Worm (Caenorhabditis elegans) whole organism, young adult: ENCODE data around the gene srx-39.

Source experiments
- F49E8.2 ChIP-seq: sonication (generic microtip); optimal IDR thresholded peaks from 3 replicates; lab custom pipeline; 2017; ENCODE audit warnings: missing genetic modification characterization, mild to moderate bottlenecking, missing compliant biosample characterization, antibody characterized with exemption, moderate library complexity; ENCODE audit not compliant: insufficient read depth
- Y53F4B.3 ChIP-seq: fragments of 200-800 bp; sonication (Bioruptor generic); IDR thresholded peaks from 2 replicates; pipeline ENCODE4 v1.3.6; 2022; ENCODE audit warnings: missing genetic modification reagents, missing genetic modification characterization, missing compliant biosample characterization
- ama-1 ChIP-seq, 3 experiments: fragments of 150-350 bp in 1 of 3; sonication (generic microtip) in 2 of 3; optimal IDR thresholded peaks; 2 replicates each; lab custom pipeline; 2014 to 2018; ENCODE audit warnings: missing biosample characterization in 2 of 3, missing genetic modification characterization in 2 of 3, missing genetic modification reagents in 2 of 3
- atf-7 ChIP-seq: sonication (generic microtip); optimal IDR thresholded peaks from 2 replicates; lab custom pipeline; 2017; ENCODE audit warnings: mild to moderate bottlenecking, missing genetic modification characterization, missing compliant biosample characterization
- attf-3 ChIP-seq: fragments of 200-800 bp; sonication (Bioruptor generic); conservative IDR thresholded peaks from 2 replicates; pipeline ENCODE4 v1.3.6; 2022; ENCODE audit warnings: missing genetic modification reagents, missing genetic modification characterization, missing compliant biosample characterization
- bed-2 ChIP-seq: fragments of 200-800 bp; sonication (Bioruptor generic); IDR thresholded peaks from 2 replicates; pipeline ENCODE4 v1.3.6; 2022; ENCODE audit warnings: missing genetic modification reagents, missing genetic modification characterization, missing compliant biosample characterization
- cebp-1 ChIP-seq, 2 experiments: fragments of 200-800 bp in 1 of 2; sonication (Bioruptor generic) in 1 of 2; sonication (generic microtip) in 1 of 2; IDR thresholded peaks in 1 of 2; optimal IDR thresholded peaks in 1 of 2; 2 replicates each; pipeline versions ENCODE4 v1.3.6 to Lab custom; 2017 to 2022; ENCODE audit warnings: missing compliant biosample characterization in 2 of 2, missing genetic modification characterization in 2 of 2, mild to moderate bottlenecking in 1 of 2, missing genetic modification reagents in 1 of 2, moderate library complexity in 1 of 2
- ceh-58 ChIP-seq: fragments of 200-800 bp; sonication (Bioruptor generic); IDR thresholded peaks from 2 replicates; pipeline ENCODE4 v1.3.6; 2022; ENCODE audit warnings: missing genetic modification characterization, missing compliant biosample characterization
- ceh-91 ChIP-seq: fragments of 200-800 bp; sonication (Bioruptor generic); IDR thresholded peaks from 2 replicates; pipeline ENCODE4 v1.3.6; 2022; ENCODE audit warnings: missing genetic modification reagents, missing genetic modification characterization, missing compliant biosample characterization
- dpff-1 ChIP-seq: sonication (generic microtip); optimal IDR thresholded peaks from 2 replicates; lab custom pipeline; 2017; ENCODE audit warnings: mild to moderate bottlenecking, missing genetic modification characterization, missing compliant biosample characterization
- egl-18 ChIP-seq: fragments of 200-800 bp; sonication (Bioruptor generic); IDR thresholded peaks from 2 replicates; pipeline ENCODE4 v1.3.6; 2022; ENCODE audit warnings: missing genetic modification reagents, missing genetic modification characterization, missing compliant biosample characterization
- egl-44 ChIP-seq: fragments of 200-800 bp; sonication (Bioruptor generic); IDR thresholded peaks from 2 replicates; pipeline ENCODE4 v1.3.6; 2022; ENCODE audit warnings: missing genetic modification reagents, missing genetic modification characterization, missing compliant biosample characterization
- hmg-1.2 ChIP-seq: fragments of 200-800 bp; sonication (Bioruptor generic); IDR thresholded peaks from 2 replicates; pipeline ENCODE4 v1.3.6; 2022; ENCODE audit warnings: missing genetic modification reagents, missing genetic modification characterization, missing compliant biosample characterization
- lag-1 ChIP-seq: fragments of 200-800 bp; sonication (Bioruptor generic); IDR thresholded peaks from 2 replicates; pipeline ENCODE4 v1.3.6; 2022; ENCODE audit warnings: missing genetic modification reagents, missing genetic modification characterization, missing compliant biosample characterization
- let-607 ChIP-seq, 2 experiments: fragments of 200-800 bp in 1 of 2; sonication (Bioruptor generic) in 1 of 2; sonication (generic microtip) in 1 of 2; optimal IDR thresholded peaks; 2 replicates each; lab custom pipeline; 2016 to 2018; ENCODE audit warnings: mild to moderate bottlenecking in 2 of 2, missing compliant biosample characterization in 2 of 2, missing genetic modification characterization in 2 of 2, moderate library complexity in 2 of 2, missing genotype in 1 of 2
- lin-35 ChIP-seq, 3 experiments: fragments of 150-350 bp in 2 of 3; sonication (generic microtip) in 1 of 3; optimal IDR thresholded peaks; 2 replicates each; lab custom pipeline; 2014 to 2018; ENCODE audit warnings: missing biosample characterization in 3 of 3, missing genetic modification characterization in 3 of 3, missing genetic modification reagents in 3 of 3
- lin-40 ChIP-seq: sonication (generic microtip); optimal IDR thresholded peaks from 2 replicates; lab custom pipeline; 2016; ENCODE audit warnings: missing genetic modification characterization, mild to moderate bottlenecking, missing compliant biosample characterization, missing genotype, missing genetic modification reagents
- lin-54 ChIP-seq: fragments of 200-800 bp; sonication (Bioruptor generic); optimal IDR thresholded peaks from 2 replicates; lab custom pipeline; 2018; ENCODE audit warnings: mild to moderate bottlenecking, missing genetic modification characterization, missing compliant biosample characterization
- lir-1 ChIP-seq: fragments of 200-800 bp; sonication (Bioruptor generic); conservative IDR thresholded peaks from 2 replicates; pipeline ENCODE4 v1.3.6; 2022; ENCODE audit warnings: missing genetic modification reagents, missing genetic modification characterization, missing compliant biosample characterization
- madf-6 ChIP-seq: fragments of 200-800 bp; sonication (Bioruptor generic); IDR thresholded peaks from 2 replicates; pipeline ENCODE4 v1.3.6; 2022; ENCODE audit warnings: missing genetic modification reagents, missing genetic modification characterization, missing compliant biosample characterization
- mcd-1 ChIP-seq: fragments of 200-800 bp; sonication (Bioruptor generic); IDR thresholded peaks from 2 replicates; pipeline ENCODE4 v1.3.6; 2022; ENCODE audit warnings: missing genetic modification reagents, missing genetic modification characterization, missing compliant biosample characterization
- nhr-179 ChIP-seq: sonication (generic microtip); optimal IDR thresholded peaks from 2 replicates; lab custom pipeline; 2016; ENCODE audit warnings: mild to moderate bottlenecking, missing genetic modification characterization, missing compliant biosample characterization
- nhr-80 ChIP-seq: sonication (generic microtip); optimal IDR thresholded peaks from 2 replicates; lab custom pipeline; 2016; ENCODE audit warnings: missing genetic modification characterization, missing compliant biosample characterization
- pha-4 ChIP-seq: fragments of 150-350 bp; sonication (generic microtip); optimal IDR thresholded peaks from 2 replicates; lab custom pipeline; 2014; ENCODE audit warnings: missing biosample characterization, missing genetic modification reagents, missing genetic modification characterization
- rpc-1 ChIP-seq, 2 experiments: fragments of 150-350 bp in 1 of 2; sonication (generic microtip) in 1 of 2; optimal IDR thresholded peaks; 2 replicates each; lab custom pipeline; 2014 to 2018; ENCODE audit warnings: missing biosample characterization in 1 of 2, missing genetic modification characterization in 1 of 2, missing genetic modification reagents in 1 of 2, missing genotype in 1 of 2
- snpc-4 ChIP-seq, 5 experiments: fragments of 150-350 bp in 1 of 5; sonication (generic microtip) in 4 of 5; optimal IDR thresholded peaks; 2 replicates each; lab custom pipeline; 2014 to 2018; ENCODE audit warnings: missing genetic modification characterization in 5 of 5, missing biosample characterization in 3 of 5, antibody characterized with exemption in 2 of 5, mild to moderate bottlenecking in 2 of 5, missing compliant biosample characterization in 2 of 5, missing genotype in 2 of 5, moderate library complexity in 2 of 5, missing genetic modification reagents in 1 of 5
- tbp1 ChIP-seq: fragments of 200-800 bp; sonication (Bioruptor generic); optimal IDR thresholded peaks from 2 replicates; lab custom pipeline; 2018; ENCODE audit warnings: mild to moderate bottlenecking, missing genetic modification characterization, missing compliant biosample characterization
- unc-62 ChIP-seq: fragments of 150-350 bp; optimal IDR thresholded peaks from 2 replicates; lab custom pipeline; 2014; ENCODE audit warnings: missing biosample characterization, missing genetic modification reagents, missing genetic modification characterization
- ztf-28 ChIP-seq: fragments of 200-800 bp; sonication (Bioruptor generic); IDR thresholded peaks from 2 replicates; pipeline ENCODE4 v1.3.6; 2022; ENCODE audit warnings: missing genetic modification reagents, missing genetic modification characterization, missing compliant biosample characterization

srx-39 gene

DNA sequence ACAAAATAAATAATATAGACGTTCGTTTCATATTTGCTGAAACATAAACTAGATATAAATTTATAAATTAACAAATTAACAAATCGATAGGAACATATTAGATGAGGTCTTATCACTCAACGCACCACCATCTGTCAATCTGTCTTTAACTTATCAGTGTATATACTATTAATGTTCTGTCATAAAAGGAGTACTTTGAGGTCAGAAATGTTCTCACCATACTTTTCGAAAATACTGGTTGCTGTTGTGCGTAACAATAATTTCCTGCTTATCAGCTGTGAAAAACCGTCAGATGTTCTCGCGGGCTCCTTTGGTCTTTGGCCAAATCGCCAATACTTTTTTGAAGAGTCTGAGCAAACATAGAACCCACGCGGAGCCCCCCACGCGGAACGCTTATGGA lies 34.9 kb upstream of the srx-39 start, which contains the start of gene C03A7.13:
Gene C03A7.13, minus strand, starts transcription at position 43 of the 400 bp plus-strand sequence.
- peak; percentile 9 for TF ChIP-seq pha-4
- no peak for TF ChIP-seq attf-3 (GFP tag; lab: Robert Waterston, UW)
- peak; percentile 87 for TF ChIP-seq nhr-80 (tag; lab: Kevin White, UChicago)
- TF ChIP-seq bed-2 (GFP tag; lab: Robert Waterston, UW) = no peak
- TF ChIP-seq let-607 (tag; optimal IDR thresholded peaks at IDR 0.05; lab: Kevin White, UChicago) = peak in 1 of 2 experiments; percentile 30
- peak; percentile 8 for TF ChIP-seq tbp1 (GFP tag; lab: Kevin White, UChicago)
- TF ChIP-seq atf-7 (tag; lab: Kevin White, UChicago) = peak; percentile 26
- peak; percentile 93 for TF ChIP-seq unc-62 (GFP tag; lab: Kevin White, UChicago)
- TF ChIP-seq egl-44 (GFP tag; lab: Robert Waterston, UW) = 0 out of 2 replicates have a peak, but pooled peaks have one; percentile 29
- no peak for TF ChIP-seq cebp-1 (GFP tag; IDR thresholded peaks at IDR 0.05; lab: Robert Waterston, UW)
- TF ChIP-seq cebp-1 (tag; optimal IDR thresholded peaks at IDR 0.05; lab: Kevin White, UChicago) = peak; percentile 34
- no peak for TF ChIP-seq lin-40 (tag; lab: Kevin White, UChicago)

DNA sequence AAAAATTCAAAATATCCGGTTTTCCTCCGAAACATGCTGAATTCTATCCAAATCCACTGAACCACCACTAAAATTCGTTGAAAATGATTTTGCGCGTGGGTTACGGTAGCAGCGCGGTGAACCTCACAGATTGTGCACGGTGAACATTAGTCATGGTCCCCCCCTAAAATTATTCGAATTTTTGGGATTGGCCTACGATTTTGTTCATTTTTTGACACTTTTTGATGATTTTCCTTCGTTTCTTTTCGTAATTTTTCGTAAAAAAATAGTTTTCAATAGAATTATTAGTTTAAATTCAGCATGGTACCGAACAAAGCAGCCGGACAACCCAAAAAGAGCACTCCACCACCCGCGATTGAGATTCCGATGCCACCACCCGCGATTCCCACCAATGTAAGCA lies 24.1 kb upstream of the srx-39 start, which contains the start of gene C03A7.2:
Gene C03A7.2, plus strand, starts transcription at position 301 of the 400 bp plus-strand sequence.
- TF ChIP-seq lir-1 (GFP tag; lab: Robert Waterston, UW) (no peak), ztf-28 (GFP tag; lab: Robert Waterston, UW) (no peak), mcd-1 (GFP tag; lab: Robert Waterston, UW) (no peak), dpff-1 (tag; lab: Kevin White, UChicago) (no peak)

- TF ChIP-seq nhr-80 (tag; lab: Kevin White, UChicago) = peak; percentile 13
- no peak for TF ChIP-seq F49E8.2
These were observed 20.5 kb upstream of the srx-39 start for ce11 chrV:5178051-5178450.

DNA sequence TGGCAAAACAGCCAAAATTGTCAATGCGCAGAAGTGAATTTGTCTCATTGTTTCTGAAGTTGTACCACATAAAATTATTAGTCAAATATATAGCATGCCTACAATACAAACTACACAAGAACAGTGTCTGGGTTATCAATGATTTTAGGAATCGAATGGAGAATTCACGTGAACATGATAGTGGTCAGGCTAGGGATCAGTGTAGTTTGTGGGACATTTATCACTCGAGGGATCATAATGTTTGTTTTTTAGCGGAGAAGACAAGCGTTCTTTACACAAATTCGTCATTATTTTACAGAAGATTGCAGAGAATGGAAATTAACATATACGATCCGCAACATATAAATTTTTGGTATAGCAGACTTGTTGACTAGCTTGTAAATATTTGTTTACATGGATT lies 19.6 kb upstream of the srx-39 start, which contains the start of gene ugt-51:
Gene ugt-51, minus strand, starts transcription at position 101 of the 400 bp plus-strand sequence.
- TF ChIP-seq hmg-1.2 (GFP tag; lab: Robert Waterston, UW) = no peak
- TF ChIP-seq Y53F4B.3 (GFP tag; lab: Robert Waterston, UW) = no peak
- TF ChIP-seq attf-3 (GFP tag; lab: Robert Waterston, UW) = no peak
- no peak for TF ChIP-seq lag-1
- TF ChIP-seq cebp-1 (GFP tag; IDR thresholded peaks at IDR 0.05; lab: Robert Waterston, UW) = no peak
- TF ChIP-seq cebp-1 (tag; optimal IDR thresholded peaks at IDR 0.05; lab: Kevin White, UChicago) = no peak
- TF ChIP-seq nhr-179 (tag; lab: Kevin White, UChicago) = no peak
- no peak for TF ChIP-seq egl-18 (GFP tag; lab: Robert Waterston, UW)
- TF ChIP-seq atf-7 (tag; lab: Kevin White, UChicago) = no peak
- TF ChIP-seq lin-54 = no peak
- TF ChIP-seq snpc-4 (GFP tag; optimal IDR thresholded peaks at IDR 0.05; lab: Kevin White, UChicago) = no peak
- no peak for TF ChIP-seq snpc-4 (tag; optimal IDR thresholded peaks at IDR 0.05; lab: Kevin White, UChicago)
- TF ChIP-seq tbp1 (GFP tag; lab: Kevin White, UChicago) = no peak
- TF ChIP-seq ceh-91 (GFP tag; lab: Robert Waterston, UW) = no peak

ce11 chrV:5172833-5173232 lies 15.3 kb upstream of the srx-39 start, which contains the start of gene srt-65:
TSS of gene srt-65 (minus strand) at chrV:5172933.
- TF ChIP-seq lin-35 (GFP tag; optimal IDR thresholded peaks at IDR 0.05; lab: Kevin White, UChicago) (no peak), rpc-1 (optimal IDR thresholded peaks at IDR 0.05; lab: Kevin White, UChicago) (no peak), rpc-1 (tag; optimal IDR thresholded peaks at IDR 0.05; lab: Kevin White, UChicago) (no peak), ceh-58 (no peak), tbp1 (GFP tag; lab: Kevin White, UChicago) (no peak), lin-40 (tag; lab: Kevin White, UChicago) (no peak), ama-1 (optimal IDR thresholded peaks at IDR 0.05; lab: Kevin White, UChicago) (no peak), ama-1 (GFP tag; optimal IDR thresholded peaks at IDR 0.05; lab: Kevin White, UChicago) (no peak), madf-6 (GFP tag; lab: Robert Waterston, UW) (no peak)
